Worm (Caenorhabditis elegans) whole organism, young adult: Measurements from ENCODE around the gene F59A7.7.

ENCODE experiments used
- C06A6.2 ChIP-seq: fragments of 200-800 bp; sonication (Bioruptor generic); conservative IDR thresholded peaks from 2 replicates; pipeline ENCODE4 v1.3.6; 2022; ENCODE audit warnings: missing genetic modification characterization, missing compliant biosample characterization
- F22D6.2 ChIP-seq: sonication (generic microtip); optimal IDR thresholded peaks from 2 replicates; lab custom pipeline; 2016; ENCODE audit warnings: mild to moderate bottlenecking, missing genetic modification characterization, missing compliant biosample characterization
- F23B12.7 ChIP-seq: sonication (generic microtip); optimal IDR thresholded peaks from 2 replicates; lab custom pipeline; 2017; ENCODE audit warnings: missing genetic modification characterization, mild to moderate bottlenecking, missing compliant biosample characterization, antibody characterized with exemption, moderate library complexity; ENCODE audit not compliant: insufficient read depth
- F33H1.4 ChIP-seq: fragments of 200-800 bp; sonication (Bioruptor generic); IDR thresholded peaks from 2 replicates; pipeline ENCODE4 v1.3.6; 2022; ENCODE audit warnings: missing genetic modification reagents, missing genetic modification characterization, missing compliant biosample characterization
- F37B4.10 ChIP-seq: fragments of 200-800 bp; sonication (Bioruptor generic); IDR thresholded peaks from 2 replicates; pipeline ENCODE4 v1.3.6; 2022; ENCODE audit warnings: missing genetic modification characterization, missing compliant biosample characterization
- F39B2.1 ChIP-seq: fragments of 200-800 bp; sonication (Bioruptor generic); IDR thresholded peaks from 2 replicates; pipeline ENCODE4 v1.3.6; 2022; ENCODE audit warnings: missing genetic modification reagents, missing genetic modification characterization, missing compliant biosample characterization
- F49E8.2 ChIP-seq: sonication (generic microtip); optimal IDR thresholded peaks from 3 replicates; lab custom pipeline; 2017; ENCODE audit warnings: missing genetic modification characterization, mild to moderate bottlenecking, missing compliant biosample characterization, antibody characterized with exemption, moderate library complexity; ENCODE audit not compliant: insufficient read depth
- T26A5.8 ChIP-seq: sonication (generic microtip); optimal IDR thresholded peaks from 2 replicates; lab custom pipeline; 2016; ENCODE audit warnings: missing genetic modification characterization, missing compliant biosample characterization
- ama-1 ChIP-seq, 3 experiments: fragments of 150-350 bp in 1 of 3; sonication (generic microtip) in 2 of 3; optimal IDR thresholded peaks; 2 replicates each; lab custom pipeline; 2014 to 2018; ENCODE audit warnings: missing biosample characterization in 2 of 3, missing genetic modification characterization in 2 of 3, missing genetic modification reagents in 2 of 3
- aptf-3 ChIP-seq: fragments of 200-800 bp; sonication (Bioruptor generic); IDR thresholded peaks from 2 replicates; pipeline ENCODE4 v1.3.6; 2022; ENCODE audit warnings: missing genetic modification characterization, missing compliant biosample characterization
- attf-5 ChIP-seq: fragments of 200-800 bp; sonication (Bioruptor generic); optimal IDR thresholded peaks from 2 replicates; lab custom pipeline; 2018; ENCODE audit warnings: mild to moderate bottlenecking, missing genetic modification characterization, missing compliant biosample characterization
- bed-2 ChIP-seq: fragments of 200-800 bp; sonication (Bioruptor generic); IDR thresholded peaks from 2 replicates; pipeline ENCODE4 v1.3.6; 2022; ENCODE audit warnings: missing genetic modification reagents, missing genetic modification characterization, missing compliant biosample characterization
- cebp-2 ChIP-seq: fragments of 200-800 bp; sonication (Bioruptor generic); IDR thresholded peaks from 2 replicates; pipeline ENCODE4 v1.3.6; 2022; ENCODE audit warnings: missing genetic modification characterization, missing compliant biosample characterization
- ceh-100 ChIP-seq: fragments of 200-800 bp; sonication (Bioruptor generic); IDR thresholded peaks from 2 replicates; pipeline ENCODE4 v1.3.6; 2022; ENCODE audit warnings: missing genetic modification reagents, missing genetic modification characterization, missing compliant biosample characterization
- ceh-40 ChIP-seq: fragments of 200-800 bp; sonication (Bioruptor generic); IDR thresholded peaks from 2 replicates; pipeline ENCODE4 v1.3.6; 2022; ENCODE audit warnings: missing genetic modification characterization, missing compliant biosample characterization
- ceh-58 ChIP-seq: fragments of 200-800 bp; sonication (Bioruptor generic); IDR thresholded peaks from 2 replicates; pipeline ENCODE4 v1.3.6; 2022; ENCODE audit warnings: missing genetic modification characterization, missing compliant biosample characterization
- dpff-1 ChIP-seq: sonication (generic microtip); optimal IDR thresholded peaks from 2 replicates; lab custom pipeline; 2017; ENCODE audit warnings: mild to moderate bottlenecking, missing genetic modification characterization, missing compliant biosample characterization
- ets-4 ChIP-seq: fragments of 200-800 bp; sonication (Bioruptor generic); optimal IDR thresholded peaks from 2 replicates; lab custom pipeline; 2018; ENCODE audit warnings: mild to moderate bottlenecking, missing genetic modification characterization, missing compliant biosample characterization
- fkh-3 ChIP-seq: sonication (generic microtip); optimal IDR thresholded peaks from 2 replicates; lab custom pipeline; 2016; ENCODE audit warnings: mild to moderate bottlenecking, missing genetic modification characterization, missing compliant biosample characterization
- hlh-12 ChIP-seq: sonication (generic microtip); optimal IDR thresholded peaks from 2 replicates; lab custom pipeline; 2016; ENCODE audit warnings: missing genetic modification characterization, missing compliant biosample characterization
- hmg-20 ChIP-seq: fragments of 200-800 bp; sonication (Bioruptor generic); IDR thresholded peaks from 2 replicates; pipeline ENCODE4 v1.3.6; 2022; ENCODE audit warnings: missing genetic modification reagents, missing genetic modification characterization, missing compliant biosample characterization
- let-526 ChIP-seq: fragments of 200-800 bp; sonication (Bioruptor generic); IDR thresholded peaks from 2 replicates; pipeline ENCODE4 v1.3.6; 2022; ENCODE audit warnings: missing genetic modification reagents, missing genetic modification characterization, missing compliant biosample characterization
- lin-35 ChIP-seq, 3 experiments: fragments of 150-350 bp in 2 of 3; sonication (generic microtip) in 1 of 3; optimal IDR thresholded peaks; 2 replicates each; lab custom pipeline; 2014 to 2018; ENCODE audit warnings: missing biosample characterization in 3 of 3, missing genetic modification characterization in 3 of 3, missing genetic modification reagents in 3 of 3
- lin-40 ChIP-seq: sonication (generic microtip); optimal IDR thresholded peaks from 2 replicates; lab custom pipeline; 2016; ENCODE audit warnings: missing genetic modification characterization, mild to moderate bottlenecking, missing compliant biosample characterization, missing genotype, missing genetic modification reagents
- madf-6 ChIP-seq: fragments of 200-800 bp; sonication (Bioruptor generic); IDR thresholded peaks from 2 replicates; pipeline ENCODE4 v1.3.6; 2022; ENCODE audit warnings: missing genetic modification reagents, missing genetic modification characterization, missing compliant biosample characterization
- mcd-1 ChIP-seq: fragments of 200-800 bp; sonication (Bioruptor generic); IDR thresholded peaks from 2 replicates; pipeline ENCODE4 v1.3.6; 2022; ENCODE audit warnings: missing genetic modification reagents, missing genetic modification characterization, missing compliant biosample characterization
- mel-28 ChIP-seq: sonication (generic microtip); optimal IDR thresholded peaks from 2 replicates; lab custom pipeline; 2016; ENCODE audit warnings: borderline replicate concordance, mild to moderate bottlenecking, missing genetic modification characterization, missing compliant biosample characterization
- mxl-1 ChIP-seq: sonication (generic microtip); optimal IDR thresholded peaks from 2 replicates; lab custom pipeline; 2016; ENCODE audit warnings: missing genetic modification characterization, missing compliant biosample characterization
- nfya-1 ChIP-seq: sonication (generic microtip); optimal IDR thresholded peaks from 2 replicates; lab custom pipeline; 2017; ENCODE audit warnings: antibody characterized with exemption, missing compliant biosample characterization, missing genetic modification characterization, borderline replicate concordance; ENCODE audit not compliant: insufficient read depth
- nhr-120 ChIP-seq: fragments of 200-800 bp; sonication (Bioruptor generic); IDR thresholded peaks from 2 replicates; pipeline ENCODE4 v1.3.6; 2022; ENCODE audit warnings: missing genetic modification characterization, missing compliant biosample characterization
- nhr-27 ChIP-seq: fragments of 200-800 bp; sonication (Bioruptor generic); optimal IDR thresholded peaks from 2 replicates; lab custom pipeline; 2018; ENCODE audit warnings: mild to moderate bottlenecking, missing genetic modification characterization, moderate library complexity, missing compliant biosample characterization
- nhr-90 ChIP-seq: sonication (generic microtip); optimal IDR thresholded peaks from 2 replicates; lab custom pipeline; 2016; ENCODE audit warnings: missing genotype, mild to moderate bottlenecking, missing genetic modification characterization, missing compliant biosample characterization
- rcor-1 ChIP-seq: fragments of 200-800 bp; sonication (Bioruptor generic); IDR thresholded peaks from 2 replicates; pipeline ENCODE4 v1.3.6; 2022; ENCODE audit warnings: missing genetic modification reagents, missing genetic modification characterization, missing compliant biosample characterization
- rec-8 ChIP-seq, 2 experiments: sonication (generic microtip); optimal IDR thresholded peaks; 2 replicates each; lab custom pipeline; 2016; ENCODE audit warnings: mild to moderate bottlenecking in 2 of 2, missing genetic modification characterization in 2 of 2, missing genetic modification reagents in 2 of 2, missing genotype in 2 of 2, missing biosample characterization in 1 of 2, missing compliant biosample characterization in 1 of 2, moderate library complexity in 1 of 2
- rpc-1 ChIP-seq, 2 experiments: fragments of 150-350 bp in 1 of 2; sonication (generic microtip) in 1 of 2; optimal IDR thresholded peaks; 2 replicates each; lab custom pipeline; 2014 to 2018; ENCODE audit warnings: missing biosample characterization in 1 of 2, missing genetic modification characterization in 1 of 2, missing genetic modification reagents in 1 of 2, missing genotype in 1 of 2
- sea-2 ChIP-seq: fragments of 200-800 bp; sonication (Bioruptor generic); IDR thresholded peaks from 2 replicates; pipeline ENCODE4 v1.3.6; 2022; ENCODE audit warnings: missing genetic modification characterization, missing compliant biosample characterization
- sptf-2 ChIP-seq: fragments of 200-800 bp; sonication (Bioruptor generic); optimal IDR thresholded peaks from 2 replicates; lab custom pipeline; 2018; ENCODE audit warnings: mild to moderate bottlenecking, missing genetic modification characterization, missing compliant biosample characterization
- unc-130 ChIP-seq: sonication (generic microtip); optimal IDR thresholded peaks from 2 replicates; lab custom pipeline; 2016; ENCODE audit warnings: missing genetic modification reagents, missing genetic modification characterization, missing compliant biosample characterization
- zim-3 ChIP-seq: sonication (generic microtip); optimal IDR thresholded peaks from 2 replicates; lab custom pipeline; 2017; ENCODE audit warnings: mild to moderate bottlenecking, missing genetic modification characterization, moderate library complexity, missing compliant biosample characterization
- ztf-22 ChIP-seq: fragments of 200-800 bp; sonication (Bioruptor generic); optimal IDR thresholded peaks from 2 replicates; lab custom pipeline; 2018; ENCODE audit warnings: mild to moderate bottlenecking, missing genetic modification characterization, moderate library complexity, missing compliant biosample characterization

The F59A7.7 gene

DNA sequence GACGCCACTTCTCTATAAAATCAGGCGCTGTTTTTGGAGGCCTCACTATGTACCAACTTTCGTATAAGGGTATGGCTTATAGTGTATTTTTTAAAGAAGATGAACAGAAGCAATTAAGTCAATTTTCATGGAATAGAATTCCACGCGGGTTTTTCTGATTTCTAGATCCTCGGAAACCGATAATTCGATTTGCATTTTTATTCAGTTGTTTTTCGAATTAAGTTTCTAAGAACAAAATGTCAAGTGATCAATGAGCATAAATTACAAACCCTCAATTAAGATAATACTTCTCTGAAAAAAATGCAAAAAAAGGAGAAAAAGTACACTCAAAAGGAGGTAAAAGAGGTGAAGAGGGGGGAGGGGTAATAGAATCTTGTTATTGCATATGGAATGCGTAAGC is 9.4 kb downstream of the F59A7.7 start:
- TF ChIP-seq rcor-1 (GFP tag; lab: Robert Waterston, UW) (no peak), rec-8 (tag; optimal IDR thresholded peaks at IDR 0.05; lab: Kevin White, UChicago) (no peak), F22D6.2 (tag; lab: Kevin White, UChicago) (no peak), ets-4 (no peak), dpff-1 (no peak), mcd-1 (no peak), mel-28 (tag; lab: Kevin White, UChicago) (no peak), bed-2 (GFP tag; lab: Robert Waterston, UW) (no peak), F37B4.10 (no peak), hlh-12 (tag; lab: Kevin White, UChicago) (no peak), aptf-3 (GFP tag; lab: Robert Waterston, UW) (no peak), nhr-90 (no peak)

DNA sequence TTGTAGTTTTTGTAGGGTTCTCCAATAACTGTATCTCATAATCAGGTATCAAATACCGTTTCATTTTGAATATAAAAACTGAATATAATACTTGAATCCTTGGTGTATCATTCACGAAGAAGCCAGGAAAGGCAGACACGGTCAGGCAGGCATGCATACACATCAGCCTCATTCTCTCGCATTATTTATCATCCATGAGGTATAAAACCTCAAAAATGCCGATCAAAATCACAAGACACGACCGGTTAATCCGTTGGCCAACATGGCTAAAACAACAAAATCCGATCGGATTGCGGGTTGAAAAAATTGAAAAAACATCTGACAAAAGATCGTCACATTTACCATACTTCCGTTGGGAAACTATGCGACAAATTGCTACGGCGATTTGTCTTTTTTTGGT is 10.5 kb downstream of the F59A7.7 start, which contains the start of gene F59A7.5:
Gene F59A7.5, plus strand, starts transcription at position 301 of the 400 bp plus-strand sequence.
- TF ChIP-seq cebp-2 (GFP tag; lab: Robert Waterston, UW) (no peak), F33H1.4 (GFP tag; lab: Robert Waterston, UW) (no peak), F23B12.7 (tag; lab: Kevin White, UChicago) (no peak), ceh-100 (no peak), sea-2 (GFP tag; lab: Robert Waterston, UW) (no peak), attf-5 (GFP tag; lab: Kevin White, UChicago) (no peak), rpc-1 (optimal IDR thresholded peaks at IDR 0.05; lab: Kevin White, UChicago) (no peak), rpc-1 (tag; optimal IDR thresholded peaks at IDR 0.05; lab: Kevin White, UChicago) (no peak), ztf-22 (GFP tag; lab: Kevin White, UChicago) (no peak), mxl-1 (no peak), rec-8 (tag; optimal IDR thresholded peaks at IDR 0.05; lab: Kevin White, UChicago) (no peak), lin-40 (tag; lab: Kevin White, UChicago) (no peak), F37B4.10 (no peak), F49E8.2 (tag; lab: Kevin White, UChicago) (no peak), nhr-90 (no peak), hmg-20 (GFP tag; lab: Robert Waterston, UW) (no peak), F39B2.1 (GFP tag; lab: Robert Waterston, UW) (no peak)
- TF ChIP-seq, all 124 proteins: peak for 0

DNA sequence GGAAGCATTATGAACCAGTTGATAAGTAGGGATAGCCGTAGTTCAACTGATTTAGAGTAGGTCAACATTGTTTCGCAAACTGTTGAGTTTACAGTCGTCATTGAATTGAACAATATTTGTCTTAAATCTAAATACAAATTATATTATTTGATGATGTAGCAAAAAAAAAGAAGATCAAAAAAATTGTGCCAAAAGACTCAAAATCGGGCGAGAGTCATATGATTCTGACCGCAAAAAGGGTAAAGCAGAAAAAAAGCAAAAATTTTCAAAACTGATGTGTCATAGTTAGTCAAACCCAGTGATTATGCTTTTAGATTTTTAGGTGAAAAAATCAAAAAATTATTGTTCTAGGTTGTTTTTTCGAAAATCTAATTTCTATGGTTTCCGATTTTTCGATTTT is 15.9 kb downstream of the F59A7.7 start, which contains the start of gene srab-13:
Gene srab-13, minus strand, starts transcription at position 101 of the 400 bp plus-strand sequence.
- TF ChIP-seq F33H1.4 (GFP tag; lab: Robert Waterston, UW) (no peak), sptf-2 (GFP tag; lab: Kevin White, UChicago) (no peak), T26A5.8 (tag; lab: Kevin White, UChicago) (no peak), ceh-58 (no peak), lin-35 (GFP tag; optimal IDR thresholded peaks at IDR 0.05; lab: Kevin White, UChicago) (no peak), unc-130 (no peak), ama-1 (optimal IDR thresholded peaks at IDR 0.05; lab: Kevin White, UChicago) (no peak), ama-1 (GFP tag; optimal IDR thresholded peaks at IDR 0.05; lab: Kevin White, UChicago) (no peak), let-526 (GFP tag; lab: Robert Waterston, UW) (no peak), C06A6.2 (no peak), nhr-120 (no peak), ceh-40 (GFP tag; lab: Robert Waterston, UW) (no peak), nhr-27 (tag; lab: Kevin White, UChicago) (no peak), nfya-1 (no peak), bed-2 (GFP tag; lab: Robert Waterston, UW) (no peak), aptf-3 (GFP tag; lab: Robert Waterston, UW) (no peak), madf-6 (GFP tag; lab: Robert Waterston, UW) (no peak), zim-3 (no peak), fkh-3 (no peak)
